Worm (Caenorhabditis elegans) whole organism, young adult: ENCODE results near the gene tre-4.

Experiments
- B0019.2 ChIP-seq: fragments of 200-800 bp; sonication (Bioruptor generic); conservative IDR thresholded peaks from 2 replicates; pipeline ENCODE4 v1.3.6; 2022; ENCODE audit warnings: missing genetic modification reagents, missing genetic modification characterization, missing compliant biosample characterization
- C06A6.2 ChIP-seq: fragments of 200-800 bp; sonication (Bioruptor generic); conservative IDR thresholded peaks from 2 replicates; pipeline ENCODE4 v1.3.6; 2022; ENCODE audit warnings: missing genetic modification characterization, missing compliant biosample characterization
- D2030.7 ChIP-seq: fragments of 200-800 bp; sonication (Bioruptor generic); IDR thresholded peaks from 2 replicates; pipeline ENCODE4 v1.3.6; 2022; ENCODE audit warnings: missing genetic modification reagents, missing genetic modification characterization, missing compliant biosample characterization
- F22D6.2 ChIP-seq: sonication (generic microtip); optimal IDR thresholded peaks from 2 replicates; lab custom pipeline; 2016; ENCODE audit warnings: mild to moderate bottlenecking, missing genetic modification characterization, missing compliant biosample characterization
- F52B5.7 ChIP-seq: sonication (generic microtip); optimal IDR thresholded peaks from 2 replicates; lab custom pipeline; 2016; ENCODE audit warnings: mild to moderate bottlenecking, missing genetic modification characterization, missing compliant biosample characterization
- F55B11.4 ChIP-seq: sonication (generic microtip); optimal IDR thresholded peaks from 2 replicates; lab custom pipeline; 2016; ENCODE audit warnings: missing compliant biosample characterization, missing genetic modification characterization, borderline replicate concordance; ENCODE audit not compliant: insufficient read depth
- F57A8.1 ChIP-seq: fragments of 200-800 bp; sonication (Bioruptor generic); optimal IDR thresholded peaks from 2 replicates; lab custom pipeline; 2018; ENCODE audit warnings: mild to moderate bottlenecking, missing genetic modification characterization, moderate library complexity, missing compliant biosample characterization
- T07F8.4 ChIP-seq: sonication (generic microtip); optimal IDR thresholded peaks from 2 replicates; lab custom pipeline; 2016; ENCODE audit warnings: mild to moderate bottlenecking, missing genetic modification characterization, moderate library complexity, missing compliant biosample characterization
- Y53F4B.3 ChIP-seq: fragments of 200-800 bp; sonication (Bioruptor generic); IDR thresholded peaks from 2 replicates; pipeline ENCODE4 v1.3.6; 2022; ENCODE audit warnings: missing genetic modification reagents, missing genetic modification characterization, missing compliant biosample characterization
- Y53G8AR.9 ChIP-seq: fragments of 200-800 bp; sonication (Bioruptor generic); conservative IDR thresholded peaks from 2 replicates; pipeline ENCODE4 v1.3.6; 2022; ENCODE audit warnings: missing genetic modification reagents, missing genetic modification characterization, missing compliant biosample characterization
- Y67H2A.10 ChIP-seq: fragments of 200-800 bp; sonication (Bioruptor generic); conservative IDR thresholded peaks from 2 replicates; pipeline ENCODE4 v1.3.6; 2022; ENCODE audit warnings: missing genetic modification reagents, missing genetic modification characterization, missing compliant biosample characterization
- aptf-2 ChIP-seq: fragments of 200-800 bp; sonication (Bioruptor generic); conservative IDR thresholded peaks from 2 replicates; pipeline ENCODE4 v1.3.6; 2022; ENCODE audit warnings: missing genetic modification reagents, missing genetic modification characterization, missing compliant biosample characterization
- atf-7 ChIP-seq: sonication (generic microtip); optimal IDR thresholded peaks from 2 replicates; lab custom pipeline; 2017; ENCODE audit warnings: mild to moderate bottlenecking, missing genetic modification characterization, missing compliant biosample characterization
- bed-2 ChIP-seq: fragments of 200-800 bp; sonication (Bioruptor generic); IDR thresholded peaks from 2 replicates; pipeline ENCODE4 v1.3.6; 2022; ENCODE audit warnings: missing genetic modification reagents, missing genetic modification characterization, missing compliant biosample characterization
- ceh-58 ChIP-seq: fragments of 200-800 bp; sonication (Bioruptor generic); IDR thresholded peaks from 2 replicates; pipeline ENCODE4 v1.3.6; 2022; ENCODE audit warnings: missing genetic modification characterization, missing compliant biosample characterization
- ceh-79 ChIP-seq: sonication (generic microtip); optimal IDR thresholded peaks from 2 replicates; lab custom pipeline; 2017; ENCODE audit warnings: mild to moderate bottlenecking, missing genetic modification characterization, missing compliant biosample characterization
- ceh-91 ChIP-seq: fragments of 200-800 bp; sonication (Bioruptor generic); IDR thresholded peaks from 2 replicates; pipeline ENCODE4 v1.3.6; 2022; ENCODE audit warnings: missing genetic modification reagents, missing genetic modification characterization, missing compliant biosample characterization
- die-1 ChIP-seq: sonication (generic microtip); optimal IDR thresholded peaks from 2 replicates; lab custom pipeline; 2016; ENCODE audit warnings: missing genotype, mild to moderate bottlenecking, missing genetic modification characterization, missing compliant biosample characterization
- egl-44 ChIP-seq: fragments of 200-800 bp; sonication (Bioruptor generic); IDR thresholded peaks from 2 replicates; pipeline ENCODE4 v1.3.6; 2022; ENCODE audit warnings: missing genetic modification reagents, missing genetic modification characterization, missing compliant biosample characterization
- egrh-3 ChIP-seq: fragments of 200-800 bp; sonication (Bioruptor generic); IDR thresholded peaks from 2 replicates; pipeline ENCODE4 v1.3.6; 2022; ENCODE audit warnings: missing genetic modification reagents, missing genetic modification characterization, missing compliant biosample characterization
- ekl-4 ChIP-seq: fragments of 200-800 bp; sonication (Bioruptor generic); IDR thresholded peaks from 2 replicates; pipeline ENCODE4 v1.3.6; 2022; ENCODE audit warnings: missing genetic modification reagents, missing genetic modification characterization, missing compliant biosample characterization
- him-1 ChIP-seq: sonication (generic microtip); optimal IDR thresholded peaks from 2 replicates; lab custom pipeline; 2016; ENCODE audit warnings: missing genotype, missing genetic modification reagents, missing genetic modification characterization, missing compliant biosample characterization
- hsf-1 ChIP-seq: fragments of 200-800 bp; sonication (Bioruptor generic); IDR thresholded peaks from 2 replicates; pipeline ENCODE4 v1.3.6; 2022; ENCODE audit warnings: missing genetic modification reagents, missing genetic modification characterization, missing compliant biosample characterization
- lag-1 ChIP-seq: fragments of 200-800 bp; sonication (Bioruptor generic); IDR thresholded peaks from 2 replicates; pipeline ENCODE4 v1.3.6; 2022; ENCODE audit warnings: missing genetic modification reagents, missing genetic modification characterization, missing compliant biosample characterization
- lin-35 ChIP-seq, 3 experiments: fragments of 150-350 bp in 2 of 3; sonication (generic microtip) in 1 of 3; optimal IDR thresholded peaks; 2 replicates each; lab custom pipeline; 2014 to 2018; ENCODE audit warnings: missing biosample characterization in 3 of 3, missing genetic modification characterization in 3 of 3, missing genetic modification reagents in 3 of 3
- lin-40 ChIP-seq: sonication (generic microtip); optimal IDR thresholded peaks from 2 replicates; lab custom pipeline; 2016; ENCODE audit warnings: missing genetic modification characterization, mild to moderate bottlenecking, missing compliant biosample characterization, missing genotype, missing genetic modification reagents
- lin-54 ChIP-seq: fragments of 200-800 bp; sonication (Bioruptor generic); optimal IDR thresholded peaks from 2 replicates; lab custom pipeline; 2018; ENCODE audit warnings: mild to moderate bottlenecking, missing genetic modification characterization, missing compliant biosample characterization
- madf-10 ChIP-seq: sonication (generic microtip); optimal IDR thresholded peaks from 2 replicates; lab custom pipeline; 2016; ENCODE audit warnings: mild to moderate bottlenecking, missing genetic modification characterization, missing compliant biosample characterization
- madf-6 ChIP-seq: fragments of 200-800 bp; sonication (Bioruptor generic); IDR thresholded peaks from 2 replicates; pipeline ENCODE4 v1.3.6; 2022; ENCODE audit warnings: missing genetic modification reagents, missing genetic modification characterization, missing compliant biosample characterization
- mcd-1 ChIP-seq: fragments of 200-800 bp; sonication (Bioruptor generic); IDR thresholded peaks from 2 replicates; pipeline ENCODE4 v1.3.6; 2022; ENCODE audit warnings: missing genetic modification reagents, missing genetic modification characterization, missing compliant biosample characterization
- mel-28 ChIP-seq: sonication (generic microtip); optimal IDR thresholded peaks from 2 replicates; lab custom pipeline; 2016; ENCODE audit warnings: borderline replicate concordance, mild to moderate bottlenecking, missing genetic modification characterization, missing compliant biosample characterization
- mxl-1 ChIP-seq: sonication (generic microtip); optimal IDR thresholded peaks from 2 replicates; lab custom pipeline; 2016; ENCODE audit warnings: missing genetic modification characterization, missing compliant biosample characterization
- nfyb-1 ChIP-seq: fragments of 200-800 bp; sonication (Bioruptor generic); IDR thresholded peaks from 2 replicates; pipeline ENCODE4 v1.3.6; 2022; ENCODE audit warnings: missing genetic modification reagents, missing genetic modification characterization, missing compliant biosample characterization
- nhr-179 ChIP-seq: sonication (generic microtip); optimal IDR thresholded peaks from 2 replicates; lab custom pipeline; 2016; ENCODE audit warnings: mild to moderate bottlenecking, missing genetic modification characterization, missing compliant biosample characterization
- nhr-27 ChIP-seq: fragments of 200-800 bp; sonication (Bioruptor generic); optimal IDR thresholded peaks from 2 replicates; lab custom pipeline; 2018; ENCODE audit warnings: mild to moderate bottlenecking, missing genetic modification characterization, moderate library complexity, missing compliant biosample characterization
- pbrm-1 ChIP-seq: fragments of 200-800 bp; sonication (Bioruptor generic); IDR thresholded peaks from 2 replicates; pipeline ENCODE4 v1.3.6; 2022; ENCODE audit warnings: missing genetic modification reagents, missing genetic modification characterization, missing compliant biosample characterization
- rec-8 ChIP-seq, 2 experiments: sonication (generic microtip); optimal IDR thresholded peaks; 2 replicates each; lab custom pipeline; 2016; ENCODE audit warnings: mild to moderate bottlenecking in 2 of 2, missing genetic modification characterization in 2 of 2, missing genetic modification reagents in 2 of 2, missing genotype in 2 of 2, missing biosample characterization in 1 of 2, missing compliant biosample characterization in 1 of 2, moderate library complexity in 1 of 2
- snpc-1.1 ChIP-seq: sonication (generic microtip); optimal IDR thresholded peaks from 2 replicates; lab custom pipeline; 2017; ENCODE audit warnings: missing genetic modification characterization, mild to moderate bottlenecking, missing compliant biosample characterization, antibody characterized with exemption, moderate library complexity, missing genotype, missing genetic modification reagents; ENCODE audit not compliant: insufficient read depth
- snpc-1.3 ChIP-seq: sonication (generic microtip); optimal IDR thresholded peaks from 2 replicates; lab custom pipeline; 2017; ENCODE audit warnings: missing genetic modification characterization, mild to moderate bottlenecking, missing compliant biosample characterization, antibody characterized with exemption, moderate library complexity, missing genotype, missing genetic modification reagents; ENCODE audit not compliant: insufficient read depth
- snpc-4 ChIP-seq, 5 experiments: fragments of 150-350 bp in 1 of 5; sonication (generic microtip) in 4 of 5; optimal IDR thresholded peaks; 2 replicates each; lab custom pipeline; 2014 to 2018; ENCODE audit warnings: missing genetic modification characterization in 5 of 5, missing biosample characterization in 3 of 5, antibody characterized with exemption in 2 of 5, mild to moderate bottlenecking in 2 of 5, missing compliant biosample characterization in 2 of 5, missing genotype in 2 of 5, moderate library complexity in 2 of 5, missing genetic modification reagents in 1 of 5
- xnd-1 ChIP-seq: sonication (generic microtip); optimal IDR thresholded peaks from 2 replicates; lab custom pipeline; 2016; ENCODE audit warnings: missing genotype, missing genetic modification reagents, missing genetic modification characterization, missing compliant biosample characterization
- zim-3 ChIP-seq: sonication (generic microtip); optimal IDR thresholded peaks from 2 replicates; lab custom pipeline; 2017; ENCODE audit warnings: mild to moderate bottlenecking, missing genetic modification characterization, moderate library complexity, missing compliant biosample characterization
- ztf-18 ChIP-seq: sonication (generic microtip); optimal IDR thresholded peaks from 2 replicates; lab custom pipeline; 2016; ENCODE audit warnings: missing genotype, mild to moderate bottlenecking, missing genetic modification characterization, missing compliant biosample characterization
- ztf-25 ChIP-seq: fragments of 200-800 bp; sonication (Bioruptor generic); IDR thresholded peaks from 2 replicates; pipeline ENCODE4 v1.3.6; 2022; ENCODE audit warnings: missing genetic modification reagents, missing genetic modification characterization, missing compliant biosample characterization
- ztf-26 ChIP-seq: sonication (generic microtip); optimal IDR thresholded peaks from 2 replicates; lab custom pipeline; 2017; ENCODE audit warnings: missing genetic modification characterization, missing compliant biosample characterization
- ztf-6 ChIP-seq: fragments of 200-800 bp; sonication (Bioruptor generic); IDR thresholded peaks from 2 replicates; pipeline ENCODE4 v1.3.6; 2022; ENCODE audit warnings: missing genetic modification reagents, missing genetic modification characterization, missing compliant biosample characterization

Gene tre-4

ce11 chrX:13510997-13511396 lies 39.0 kb downstream of the tre-4 start, which contains the start of gene col-185:
TSS of gene col-185 (minus strand) at chrX:13511097.
- no peak for TF ChIP-seq nhr-27
- TF ChIP-seq mcd-1 (GFP tag; lab: Robert Waterston, UW) = no peak
- TF ChIP-seq lin-40 (tag; lab: Kevin White, UChicago) = no peak
- TF ChIP-seq aptf-2 (GFP tag; lab: Robert Waterston, UW) = no peak
- no peak for TF ChIP-seq F22D6.2
- no peak for TF ChIP-seq ztf-6 (GFP tag; lab: Robert Waterston, UW)
- TF ChIP-seq lin-35 (GFP tag; optimal IDR thresholded peaks at IDR 0.05; lab: Kevin White, UChicago) = no peak
- no peak for TF ChIP-seq nhr-179 (tag; lab: Kevin White, UChicago)
- TF ChIP-seq Y53F4B.3 = no peak
- no peak for TF ChIP-seq Y67H2A.10 (GFP tag; lab: Robert Waterston, UW)
- no peak for TF ChIP-seq ceh-91
- no peak for TF ChIP-seq him-1 (tag; lab: Kevin White, UChicago)
- TF ChIP-seq, all 124 proteins: peak for 0

- TF ChIP-seq die-1 (tag; lab: Kevin White, UChicago) (peak; percentile 89), lag-1 (GFP tag; lab: Robert Waterston, UW) (no peak), ztf-26 (peak; percentile 62), bed-2 (no peak), madf-6 (no peak), rec-8 (tag; optimal IDR thresholded peaks at IDR 0.05; lab: Kevin White, UChicago) (peak; percentile 51 to 70), zim-3 (peak; percentile 34), T07F8.4 (tag; lab: Kevin White, UChicago) (peak; percentile 40), C06A6.2 (no peak), ceh-58 (GFP tag; lab: Robert Waterston, UW) (no peak), ceh-79 (tag; lab: Kevin White, UChicago) (peak; percentile 6), snpc-1.3 (peak; percentile 62), lin-54 (GFP tag; lab: Kevin White, UChicago) (peak; percentile 35), ztf-6 (GFP tag; lab: Robert Waterston, UW) (no peak), F57A8.1 (peak; percentile 2), Y53G8AR.9 (GFP tag; lab: Robert Waterston, UW) (peak; percentile 62), madf-10 (tag; lab: Kevin White, UChicago) (peak; percentile 79), pbrm-1 (GFP tag; lab: Robert Waterston, UW) (peak; percentile 88), ztf-18 (peak; percentile 67), B0019.2 (GFP tag; lab: Robert Waterston, UW) (no peak), F55B11.4 (no peak), egrh-3 (no peak), mxl-1 (tag; lab: Kevin White, UChicago) (peak; percentile 50), xnd-1 (tag; lab: Kevin White, UChicago) (no peak), snpc-1.1 (tag; lab: Kevin White, UChicago) (peak; percentile 19), ztf-25 (GFP tag; lab: Robert Waterston, UW) (0 out of 2 replicates have a peak, but pooled peaks have one; percentile 32), ekl-4 (GFP tag; lab: Robert Waterston, UW) (no peak), F52B5.7 (tag; lab: Kevin White, UChicago) (peak; percentile 9), D2030.7 (GFP tag; lab: Robert Waterston, UW) (peak; percentile 77), mel-28 (no peak), atf-7 (tag; lab: Kevin White, UChicago) (peak; percentile 52), hsf-1 (GFP tag; lab: Robert Waterston, UW) (no peak), snpc-4 (GFP tag; optimal IDR thresholded peaks at IDR 0.05; lab: Kevin White, UChicago) (peak; percentile 64), snpc-4 (tag; optimal IDR thresholded peaks at IDR 0.05; lab: Kevin White, UChicago) (peak; percentile 55 to 82 (median 74)), egl-44 (GFP tag; lab: Robert Waterston, UW) (peak; percentile 78; the same call in 1 of the 2 replicates), nfyb-1 (peak; percentile 89)
These were observed 39.8 kb downstream of the tre-4 start for ce11 chrX:13511796-13512195.
